Fruit fly (Drosophila melanogaster) whole organism, adult: Measurements from ENCODE around the gene CG34301.

ENCODE experiments used
- CG11617 ChIP-seq: fragments of 200-800 bp; sonication (Bioruptor generic); optimal IDR thresholded peaks from 2 replicates; lab custom pipeline; 2017; ENCODE audit warnings: mild to moderate bottlenecking, missing biosample characterization, missing genetic modification reagents, missing genetic modification characterization
- CG12768 ChIP-seq: fragments of 200-800 bp; sonication (Bioruptor generic); optimal IDR thresholded peaks from 2 replicates; lab custom pipeline; 2017; ENCODE audit warnings: missing biosample characterization, missing genetic modification characterization, mild to moderate bottlenecking, moderate library complexity, missing genetic modification reagents
- CG14711 ChIP-seq: fragments of 200-800 bp; sonication (Bioruptor generic); optimal IDR thresholded peaks from 2 replicates; lab custom pipeline; 2018; ENCODE audit warnings: missing biosample characterization, mild to moderate bottlenecking, missing genetic modification characterization, moderate library complexity
- CG1620 ChIP-seq: fragments of 200-800 bp; sonication (Bioruptor generic); optimal IDR thresholded peaks from 2 replicates; lab custom pipeline; 2016; ENCODE audit warnings: missing biosample characterization, missing genetic modification characterization
- CG33017 ChIP-seq: fragments of 200-800 bp; sonication (Bioruptor generic); optimal IDR thresholded peaks from 2 replicates; lab custom pipeline; 2018; ENCODE audit warnings: missing biosample characterization, mild to moderate bottlenecking, missing genetic modification characterization, moderate library complexity
- CG5204 ChIP-seq: fragments of 200-800 bp; sonication (Bioruptor generic); optimal IDR thresholded peaks from 2 replicates; lab custom pipeline; 2016; ENCODE audit warnings: missing biosample characterization, missing genetic modification characterization
- CG7045 ChIP-seq: fragments of 200-800 bp; sonication (Bioruptor generic); optimal IDR thresholded peaks from 2 replicates; lab custom pipeline; 2017; ENCODE audit warnings: missing biosample characterization, mild to moderate bottlenecking, missing genetic modification characterization
- CG7101 ChIP-seq: fragments of 200-800 bp; sonication (Bioruptor generic); optimal IDR thresholded peaks from 2 replicates; lab custom pipeline; 2018; ENCODE audit warnings: missing biosample characterization, mild to moderate bottlenecking, missing genetic modification characterization, moderate library complexity
- Clk ChIP-seq: fragments of 200-800 bp; sonication (Bioruptor generic); optimal IDR thresholded peaks from 2 replicates; lab custom pipeline; 2017; ENCODE audit warnings: missing biosample characterization, missing genetic modification characterization
- Crg-1 ChIP-seq: fragments of 200-800 bp; sonication (Bioruptor generic); optimal IDR thresholded peaks from 2 replicates; lab custom pipeline; 2016; ENCODE audit warnings: missing biosample characterization, missing genetic modification characterization
- Hr96 ChIP-seq: fragments of 200-800 bp; sonication (Bioruptor generic); optimal IDR thresholded peaks from 2 replicates; lab custom pipeline; 2016; ENCODE audit warnings: missing biosample characterization, missing genetic modification characterization
- Mnt ChIP-seq: fragments of 200-800 bp; sonication (Bioruptor generic); optimal IDR thresholded peaks from 2 replicates; lab custom pipeline; 2016; ENCODE audit warnings: missing biosample characterization, mild to moderate bottlenecking, missing genetic modification characterization
- bab1 ChIP-seq: fragments of 200-800 bp; sonication (Bioruptor generic); optimal IDR thresholded peaks from 3 replicates; lab custom pipeline; 2019; ENCODE audit warnings: missing biosample characterization, mild to moderate bottlenecking, missing genetic modification characterization, moderate library complexity
- cic ChIP-seq: fragments of 200-800 bp; sonication (Bioruptor generic); optimal IDR thresholded peaks from 2 replicates; lab custom pipeline; 2017; ENCODE audit warnings: missing biosample characterization, mild to moderate bottlenecking, missing genetic modification characterization, moderate library complexity
- cnc ChIP-seq, 2 experiments: fragments of >200 bp; optimal IDR thresholded peaks; 2 replicates each; lab custom pipeline; 2017
- kay ChIP-seq: fragments of 200-800 bp; sonication (Bioruptor generic); peaks from one replicate; lab custom pipeline; 2016; ENCODE audit warnings: missing biosample characterization, missing genetic modification characterization, borderline replicate concordance
- ovo ChIP-seq: fragments of 200-800 bp; sonication (Bioruptor generic); optimal IDR thresholded peaks from 2 replicates; lab custom pipeline; 2016; ENCODE audit warnings: missing biosample characterization, missing genetic modification characterization
- pad ChIP-seq: fragments of 200-800 bp; sonication (Bioruptor generic); optimal IDR thresholded peaks from 3 replicates; lab custom pipeline; 2017; ENCODE audit warnings: missing biosample characterization, missing genetic modification characterization, mild to moderate bottlenecking, moderate library complexity, missing genetic modification reagents
- tj ChIP-seq: fragments of 200-800 bp; sonication (Bioruptor generic); optimal IDR thresholded peaks from 3 replicates; lab custom pipeline; 2017; ENCODE audit warnings: missing biosample characterization, mild to moderate bottlenecking, missing genetic modification characterization, moderate library complexity
- toe ChIP-seq: fragments of 200-800 bp; sonication (Bioruptor generic); optimal IDR thresholded peaks from 2 replicates; lab custom pipeline; 2016; ENCODE audit warnings: missing biosample characterization, missing genetic modification characterization

Gene CG34301

dm6 chr3R:8794384-8794783 lies 21.1 kb downstream of the CG34301 start, which contains the start of gene Ir85a:
TSS of gene Ir85a (plus strand) at chr3R:8794684.
- TF ChIP-seq kay = no peak
- no peak for TF ChIP-seq bab1 (GFP tag; lab: Kevin White, UChicago)
- TF ChIP-seq cnc (optimal IDR thresholded peaks at IDR 0.05; lab: Kevin White, UChicago) = no peak
- no peak for TF ChIP-seq Clk

- TF ChIP-seq ovo (no peak), toe (GFP tag; lab: Kevin White, UChicago) (no peak), Mnt (GFP tag; lab: Kevin White, UChicago) (no peak), CG5204 (GFP tag; lab: Kevin White, UChicago) (no peak), CG33017 (tag; lab: Kevin White, UChicago) (no peak), kay (no peak), CG7101 (tag; lab: Kevin White, UChicago) (no peak), CG12768 (GFP tag; lab: Kevin White, UChicago) (no peak), bab1 (GFP tag; lab: Kevin White, UChicago) (no peak), Crg-1 (GFP tag; lab: Kevin White, UChicago) (no peak), CG7045 (no peak), cnc (optimal IDR thresholded peaks at IDR 0.05; lab: Kevin White, UChicago) (no peak), Hr96 (no peak)
These were observed 25.1 kb downstream of the CG34301 start for dm6 chr3R:8798332-8798731.

- TF ChIP-seq CG33017 (tag; lab: Kevin White, UChicago) = peak; percentile 2
- TF ChIP-seq Clk = no peak
- peak; percentile 50 for TF ChIP-seq cic (GFP tag; lab: Kevin White, UChicago)
- TF ChIP-seq CG14711 = no peak
- no peak for TF ChIP-seq Hr96
- no peak for TF ChIP-seq CG11617 (GFP tag; lab: Kevin White, UChicago)
- TF ChIP-seq ovo = no peak
- TF ChIP-seq Crg-1 (GFP tag; lab: Kevin White, UChicago) = no peak
- no peak for TF ChIP-seq kay
- TF ChIP-seq CG1620 (GFP tag; lab: Kevin White, UChicago) = no peak
These were observed 26.6 kb downstream of the CG34301 start for dm6 chr3R:8799866-8800265.

dm6 chr3R:8801126-8801762 lies 28.0 kb downstream of the CG34301 start, which contains the start of the genes Pif1A, Pif1B and CCT7:
TSS of gene Pif1A (minus strand) at chr3R:8801176.
TSS of gene Pif1B (minus strand) at chr3R:8801176.
TSS of gene CCT7 (plus strand) at chr3R:8801564.
- TF ChIP-seq cic (GFP tag; lab: Kevin White, UChicago) (no peak), pad (peak; percentile 11), CG11617 (GFP tag; lab: Kevin White, UChicago) (peak; percentile 18), CG33017 (tag; lab: Kevin White, UChicago) (no peak), CG14711 (no peak), CG1620 (GFP tag; lab: Kevin White, UChicago) (no peak), cnc (optimal IDR thresholded peaks at IDR 0.05; lab: Kevin White, UChicago) (no peak), CG7045 (no peak), kay (peak; percentile 99), Mnt (GFP tag; lab: Kevin White, UChicago) (peak; percentile 81), ovo (no peak), Hr96 (no peak), toe (GFP tag; lab: Kevin White, UChicago) (no peak), Clk (no peak), CG12768 (GFP tag; lab: Kevin White, UChicago) (no peak), CG7101 (tag; lab: Kevin White, UChicago) (no peak), Crg-1 (GFP tag; lab: Kevin White, UChicago) (peak; percentile 18), bab1 (GFP tag; lab: Kevin White, UChicago) (peak; percentile 48), tj (GFP tag; lab: Kevin White, UChicago) (peak; percentile 5), CG5204 (GFP tag; lab: Kevin White, UChicago) (no peak)

- TF ChIP-seq tj (GFP tag; lab: Kevin White, UChicago) (no peak), CG33017 (tag; lab: Kevin White, UChicago) (no peak), CG12768 (GFP tag; lab: Kevin White, UChicago) (no peak), CG7101 (tag; lab: Kevin White, UChicago) (no peak), toe (GFP tag; lab: Kevin White, UChicago) (no peak), Mnt (GFP tag; lab: Kevin White, UChicago) (peak; percentile 23), kay (no peak), CG5204 (GFP tag; lab: Kevin White, UChicago) (no peak), CG1620 (GFP tag; lab: Kevin White, UChicago) (no peak)
These were observed 32.2 kb downstream of the CG34301 start, which contains the start of gene CG9839 for dm6 chr3R:8805388-8805852. TSS of gene CG9839 (minus strand) at chr3R:8805802.

dm6 chr3R:8806104-8806503 lies 32.9 kb downstream of the CG34301 start, which contains the start of gene hng2:
TSS of gene hng2 (plus strand) at chr3R:8806322.
- TF ChIP-seq cic (GFP tag; lab: Kevin White, UChicago) (no peak), CG7045 (no peak), CG14711 (no peak), Clk (no peak), kay (no peak), CG5204 (GFP tag; lab: Kevin White, UChicago) (no peak), CG12768 (GFP tag; lab: Kevin White, UChicago) (no peak), CG7101 (tag; lab: Kevin White, UChicago) (no peak), Crg-1 (GFP tag; lab: Kevin White, UChicago) (no peak), bab1 (GFP tag; lab: Kevin White, UChicago) (no peak), toe (GFP tag; lab: Kevin White, UChicago) (no peak), cnc (optimal IDR thresholded peaks at IDR 0.05; lab: Kevin White, UChicago) (no peak), ovo (no peak), Mnt (GFP tag; lab: Kevin White, UChicago) (no peak)
